Fruit fly (Drosophila melanogaster): Measurements from ENCODE around the gene RpL9.

RpL9 gene

DNA sequence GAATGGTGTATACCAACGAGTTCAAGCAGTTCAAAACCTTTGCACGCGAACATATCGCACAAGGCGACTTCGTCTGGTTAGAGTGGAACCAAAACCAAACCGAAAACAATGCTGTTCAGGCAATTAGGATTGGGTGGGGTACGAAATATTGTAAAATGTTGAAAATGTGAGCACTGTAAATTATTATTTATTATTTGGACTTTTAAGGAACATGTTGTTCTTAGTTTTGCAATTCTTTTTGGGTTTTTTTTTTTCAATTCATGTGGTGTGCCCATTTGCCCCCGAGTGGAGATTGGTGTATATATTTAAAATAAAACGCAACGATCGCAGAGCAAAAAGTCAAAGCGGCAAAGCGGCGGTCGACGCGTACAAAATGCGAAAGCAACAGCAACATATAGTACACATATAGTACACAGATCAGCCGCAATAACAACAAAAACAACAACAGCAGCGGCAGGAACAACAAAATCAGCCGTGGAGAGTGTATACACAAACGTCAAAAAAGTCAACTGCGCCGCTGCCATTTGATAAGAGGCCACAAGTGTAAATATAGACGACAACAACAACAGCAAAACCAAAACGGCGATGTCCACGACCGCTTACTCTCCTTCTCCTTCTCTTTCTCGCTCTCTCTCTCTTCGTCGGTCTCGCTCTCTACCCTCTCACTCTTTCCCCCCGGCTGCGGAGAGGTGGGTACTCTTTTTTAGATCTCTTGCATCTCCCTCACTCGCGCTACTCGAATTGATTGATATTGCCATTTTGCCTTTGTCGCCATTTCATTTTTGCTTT lies 40.9 kb upstream of the RpL9 start (continued):
- TF ChIP-seq Myb (GFP tag; optimal IDR thresholded peaks at IDR 0.05) (no peak), MESR4 (GFP tag; optimal IDR thresholded peaks at IDR 0.05) (no peak), CG4282 (GFP tag; optimal IDR thresholded peaks at IDR 0.05) (no peak), CG2875 (GFP tag; optimal IDR thresholded peaks at IDR 0.05) (peak; percentile 72), maf-S (GFP tag; optimal IDR thresholded peaks at IDR 0.05) (peak; percentile 10), usp (GFP tag; optimal IDR thresholded peaks at IDR 0.05) (no peak), Ssrp (tag; optimal IDR thresholded peaks at IDR 0.05) (no peak), sd (tag; optimal IDR thresholded peaks at IDR 0.05) (no peak), Jarid2 (GFP tag; optimal IDR thresholded peaks at IDR 0.05) (no peak), al (GFP tag; IDR thresholded peaks at IDR 0.05) (0 out of 2 replicates have a peak, but pooled peaks have one; percentile 18), CG34224 (GFP tag; IDR thresholded peaks at IDR 0.05; ENCODE audit: partially characterized antibody) (no peak), jigr1 (GFP tag; IDR thresholded peaks at IDR 0.05) (0 out of 3 replicates have a peak, but pooled peaks have one; percentile 7), CG32532 (GFP tag; IDR thresholded peaks at IDR 0.05) (peak; percentile 40; the same call in 1 of the 2 replicates), CG17802 (tag; optimal IDR thresholded peaks at IDR 0.05) (no peak), CG1792 (GFP tag; optimal IDR thresholded peaks at IDR 0.05) (no peak), pho (GFP tag; optimal IDR thresholded peaks at IDR 0.05) (peak; percentile 21), grau (tag; optimal IDR thresholded peaks at IDR 0.05) (peak; percentile 39), Eip74EF (GFP tag; optimal IDR thresholded peaks at IDR 0.05) (no peak), CG17361 (GFP tag; IDR thresholded peaks at IDR 0.05) (no peak), gcm2 (GFP tag; optimal IDR thresholded peaks at IDR 0.05) (no peak), ttk (GFP tag; IDR thresholded peaks at IDR 0.05) (no peak), CG16815 (GFP tag; optimal IDR thresholded peaks at IDR 0.05) (peak; percentile 41), sna (GFP tag; IDR thresholded peaks at IDR 0.05; ENCODE audit: partially characterized antibody) (no peak), eve (GFP tag; optimal IDR thresholded peaks at IDR 0.05) (peak in 1 of 2 experiments; percentile 34), pb (GFP tag; optimal IDR thresholded peaks at IDR 0.05) (no peak), B-H1 (GFP tag; IDR thresholded peaks at IDR 0.05) (no peak; the same call in 1 of the 3 replicates), Hey (tag; optimal IDR thresholded peaks at IDR 0.05) (peak; percentile 63), sqz (GFP tag; optimal IDR thresholded peaks at IDR 0.05) (peak; percentile 32), CG5180 (GFP tag; optimal IDR thresholded peaks at IDR 0.05) (peak; percentile 58), CG32767 (GFP tag; IDR thresholded peaks at IDR 0.05) (no peak), exex (tag; optimal IDR thresholded peaks at IDR 0.05) (peak; percentile 35), Sry-β (GFP tag; optimal IDR thresholded peaks at IDR 0.05) (no peak), B-H2 (GFP tag; optimal IDR thresholded peaks at IDR 0.05) (no peak), fd96Cb (tag; optimal IDR thresholded peaks at IDR 0.05) (no peak), CG10321 (GFP tag; IDR thresholded peaks at IDR 0.05) (no peak; the same call in 1 of the 2 replicates), Doc3 (GFP tag; IDR thresholded peaks at IDR 0.05; ENCODE audit: partially characterized antibody) (no peak), NfI (GFP tag; optimal IDR thresholded peaks at IDR 0.05) (no peak), CG3847 (GFP tag; IDR thresholded peaks at IDR 0.05) (0 out of 2 replicates have a peak, but pooled peaks have one; percentile 6), CG1832 (GFP tag; optimal IDR thresholded peaks at IDR 0.05) (peak; percentile 77), seq (GFP tag; IDR thresholded peaks at IDR 0.05) (peak; percentile 46; the same call in 1 of the 2 replicates), vfl (GFP tag; optimal IDR thresholded peaks at IDR 0.05) (no peak), repo (GFP tag; optimal IDR thresholded peaks at IDR 0.05) (no peak), CG4424 (GFP tag; optimal IDR thresholded peaks at IDR 0.05) (peak; percentile 18), CG18476 (GFP tag; optimal IDR thresholded peaks at IDR 0.05) (no peak), en (GFP tag; optimal IDR thresholded peaks at IDR 0.05) (no peak), CG13624 (GFP tag; optimal IDR thresholded peaks at IDR 0.05) (no peak), CG3407 (GFP tag; optimal IDR thresholded peaks at IDR 0.05) (peak; percentile 59), CG15696 (tag; optimal IDR thresholded peaks at IDR 0.05) (peak; percentile 58), CG9932 (GFP tag; IDR thresholded peaks at IDR 0.05) (0 out of 2 replicates have a peak, but pooled peaks have one; percentile 5)

Measured in whole organism, embryonic.